Worm (Caenorhabditis elegans): ENCODE data around the gene F47B8.10.

The F47B8.10 gene

ce11 chrV:14368272-14369052, 26.7 kb downstream of the F47B8.10 start:
- TF ChIP-seq ref-1 (GFP tag; conservative IDR thresholded peaks at IDR 0.05) (no peak), tab-1 (GFP tag; IDR thresholded peaks at IDR 0.05) (no peak), klf-2 (GFP tag; conservative IDR thresholded peaks at IDR 0.05) (no peak), ztf-23 (GFP tag; IDR thresholded peaks at IDR 0.05) (no peak)

DNA sequence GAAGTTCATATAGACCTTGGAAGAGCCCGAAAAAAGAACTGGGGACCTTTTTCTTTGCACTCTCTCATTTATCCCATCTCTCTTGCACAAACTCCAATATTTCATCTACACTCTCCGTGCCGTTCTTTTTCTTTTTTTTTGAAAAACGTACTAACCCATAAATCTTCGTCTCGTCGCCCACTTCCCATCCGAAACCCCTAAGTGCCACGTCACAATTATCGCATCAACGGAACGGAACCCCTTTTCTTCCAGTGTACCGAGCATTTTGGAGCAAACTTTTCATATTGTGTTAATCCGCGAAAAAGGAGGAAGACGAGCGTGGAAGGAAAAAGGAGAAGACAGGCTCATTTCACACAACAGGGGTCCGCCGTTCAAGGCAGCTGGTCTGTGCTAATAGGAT, 27.6 kb downstream of the F47B8.10 start:
- TF ChIP-seq ztf-29 (GFP tag; IDR thresholded peaks at IDR 0.05) (no peak), cog-1 (tag; optimal IDR thresholded peaks at IDR 0.05) (no peak), flt-1 (GFP tag; IDR thresholded peaks at IDR 0.05) (no peak), ref-1 (GFP tag; conservative IDR thresholded peaks at IDR 0.05) (no peak), ztf-23 (GFP tag; IDR thresholded peaks at IDR 0.05) (no peak), klf-2 (GFP tag; conservative IDR thresholded peaks at IDR 0.05) (no peak), T22C8.4 (GFP tag; IDR thresholded peaks at IDR 0.05) (no peak), tab-1 (GFP tag; IDR thresholded peaks at IDR 0.05) (no peak), med-1 (GFP tag; optimal IDR thresholded peaks at IDR 0.05; ENCODE audit: insufficient read depth) (no peak)

DNA sequence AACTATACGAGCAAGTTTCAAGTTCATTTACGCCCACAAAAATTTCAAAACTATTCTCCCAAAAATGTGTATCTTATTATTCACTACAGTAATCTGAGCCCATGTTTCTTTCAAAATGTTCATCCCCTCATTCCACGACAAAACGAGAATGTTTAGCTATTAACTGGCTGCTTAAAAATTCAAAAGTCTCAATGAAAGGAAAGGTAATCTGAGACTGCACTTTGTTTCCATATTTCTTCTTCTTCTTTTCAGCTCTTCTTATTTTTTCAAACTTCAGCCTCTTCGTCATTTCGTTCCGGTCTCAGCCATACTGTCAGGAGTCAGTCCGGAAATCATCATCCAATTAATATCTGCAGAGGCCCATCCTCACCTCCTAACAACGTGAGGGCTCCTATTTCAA, 31.0 kb downstream of the F47B8.10 start, which contains the start of gene unc-39:
TSS of gene unc-39 (plus strand) at position 301 of the 400 bp plus-strand sequence.
- TF ChIP-seq ref-1 (GFP tag; conservative IDR thresholded peaks at IDR 0.05), result no peak
- TF ChIP-seq klf-2 (GFP tag; conservative IDR thresholded peaks at IDR 0.05), result no peak
- no peak for TF ChIP-seq flt-1 (GFP tag; IDR thresholded peaks at IDR 0.05)
- no peak for TF ChIP-seq ztf-23 (GFP tag; IDR thresholded peaks at IDR 0.05)
- TF ChIP-seq T22C8.4 (GFP tag; IDR thresholded peaks at IDR 0.05), result no peak
- no peak for TF ChIP-seq ztf-29 (GFP tag; IDR thresholded peaks at IDR 0.05)
- TF ChIP-seq cog-1 (tag; optimal IDR thresholded peaks at IDR 0.05), result no peak
- TF ChIP-seq tab-1 (GFP tag; IDR thresholded peaks at IDR 0.05), result no peak
- TF ChIP-seq med-1 (GFP tag; optimal IDR thresholded peaks at IDR 0.05; ENCODE audit: insufficient read depth), result no peak

- TF ChIP-seq ref-1 (GFP tag; conservative IDR thresholded peaks at IDR 0.05) (no peak), med-1 (GFP tag; optimal IDR thresholded peaks at IDR 0.05; ENCODE audit: insufficient read depth) (no peak), flt-1 (GFP tag; IDR thresholded peaks at IDR 0.05) (no peak), tab-1 (GFP tag; IDR thresholded peaks at IDR 0.05) (no peak), cog-1 (tag; optimal IDR thresholded peaks at IDR 0.05) (no peak), ztf-29 (GFP tag; IDR thresholded peaks at IDR 0.05) (no peak), T22C8.4 (GFP tag; IDR thresholded peaks at IDR 0.05) (no peak), ztf-23 (GFP tag; IDR thresholded peaks at IDR 0.05) (no peak)
Observed at ce11 chrV:14378052-14378451, 36.3 kb downstream of the F47B8.10 start.

DNA sequence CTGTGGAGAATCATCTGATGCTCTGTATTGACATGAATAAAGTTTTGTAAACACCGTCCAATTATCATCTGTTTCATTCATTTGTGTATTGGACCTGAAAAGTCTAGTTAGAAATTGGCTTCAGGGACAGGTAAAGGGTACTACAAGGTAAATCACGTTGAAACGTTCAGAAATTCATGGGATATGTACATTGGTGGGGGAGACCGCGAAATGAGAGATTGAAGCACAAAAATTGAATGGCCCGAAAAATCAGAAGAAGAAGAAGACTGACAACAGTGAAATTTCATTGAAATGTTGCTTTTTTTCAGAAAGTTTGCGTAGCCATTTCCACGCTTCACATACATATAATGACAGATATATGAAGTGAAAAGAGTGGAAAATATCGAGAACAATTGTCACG, 37.2 kb downstream of the F47B8.10 start, which contains the start of gene npr-43:
TSS of gene npr-43 (minus strand) at position 101 of the 400 bp plus-strand sequence.
- TF ChIP-seq ztf-23 (GFP tag; IDR thresholded peaks at IDR 0.05), result no peak
- no peak for TF ChIP-seq klf-2 (GFP tag; conservative IDR thresholded peaks at IDR 0.05)
- TF ChIP-seq ref-1 (GFP tag; conservative IDR thresholded peaks at IDR 0.05), result no peak
- TF ChIP-seq med-1 (GFP tag; optimal IDR thresholded peaks at IDR 0.05; ENCODE audit: insufficient read depth), result no peak
- TF ChIP-seq T22C8.4 (GFP tag; IDR thresholded peaks at IDR 0.05), result no peak
- no peak for TF ChIP-seq tab-1 (GFP tag; IDR thresholded peaks at IDR 0.05)

ce11 chrV:14380242-14380641, 38.5 kb downstream of the F47B8.10 start:
- TF ChIP-seq tab-1 (GFP tag; IDR thresholded peaks at IDR 0.05), result no peak
- no peak for TF ChIP-seq ref-1 (GFP tag; conservative IDR thresholded peaks at IDR 0.05)
- TF ChIP-seq flt-1 (GFP tag; IDR thresholded peaks at IDR 0.05), result no peak

DNA sequence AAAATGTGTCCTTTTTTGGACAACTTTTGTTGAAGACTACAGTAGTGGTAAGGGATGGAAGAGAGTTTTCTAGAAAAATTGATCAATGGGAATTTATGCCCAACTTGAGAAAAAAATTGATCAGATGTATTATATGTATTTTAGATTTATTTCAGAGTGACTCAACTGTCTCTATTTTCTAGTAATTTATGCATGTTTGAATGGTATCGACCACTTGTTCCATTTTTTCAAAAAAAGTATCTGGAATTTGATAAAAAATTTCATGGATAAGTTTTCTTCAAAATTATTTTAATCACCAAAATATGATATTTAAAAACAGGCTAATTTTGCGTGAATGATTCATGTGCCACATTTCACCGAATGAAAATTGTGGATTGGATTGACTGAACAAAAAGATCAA, 50.1 kb downstream of the F47B8.10 start, which contains the start of gene C15H11.10:
TSS of gene C15H11.10 (plus strand) at position 301 of the 400 bp plus-strand sequence.
- no peak for TF ChIP-seq ztf-23 (GFP tag; IDR thresholded peaks at IDR 0.05)
- no peak for TF ChIP-seq T22C8.4 (GFP tag; IDR thresholded peaks at IDR 0.05)
- no peak for TF ChIP-seq ztf-29 (GFP tag; IDR thresholded peaks at IDR 0.05)
- no peak for TF ChIP-seq cog-1 (tag; optimal IDR thresholded peaks at IDR 0.05)
- TF ChIP-seq tab-1 (GFP tag; IDR thresholded peaks at IDR 0.05), result no peak
- no peak for TF ChIP-seq klf-2 (GFP tag; conservative IDR thresholded peaks at IDR 0.05)
- TF ChIP-seq med-1 (GFP tag; optimal IDR thresholded peaks at IDR 0.05; ENCODE audit: insufficient read depth), result no peak
- TF ChIP-seq flt-1 (GFP tag; IDR thresholded peaks at IDR 0.05), result no peak
- no peak for TF ChIP-seq ref-1 (GFP tag; conservative IDR thresholded peaks at IDR 0.05)

ce11 chrV:14393504-14393903, 51.7 kb downstream of the F47B8.10 start, which contains the start of gene C15H11.1:
Gene C15H11.1, plus strand, starts transcription at chrV:14393804.
- no peak for TF ChIP-seq ztf-23 (GFP tag; IDR thresholded peaks at IDR 0.05)
- TF ChIP-seq cog-1 (tag; optimal IDR thresholded peaks at IDR 0.05), result no peak
- TF ChIP-seq tab-1 (GFP tag; IDR thresholded peaks at IDR 0.05), result no peak
- no peak for TF ChIP-seq T22C8.4 (GFP tag; IDR thresholded peaks at IDR 0.05)
- no peak for TF ChIP-seq med-1 (GFP tag; optimal IDR thresholded peaks at IDR 0.05; ENCODE audit: insufficient read depth)
- no peak for TF ChIP-seq flt-1 (GFP tag; IDR thresholded peaks at IDR 0.05)
- no peak for TF ChIP-seq klf-2 (GFP tag; conservative IDR thresholded peaks at IDR 0.05)
- TF ChIP-seq ztf-29 (GFP tag; IDR thresholded peaks at IDR 0.05), result no peak
- no peak for TF ChIP-seq ref-1 (GFP tag; conservative IDR thresholded peaks at IDR 0.05)

DNA sequence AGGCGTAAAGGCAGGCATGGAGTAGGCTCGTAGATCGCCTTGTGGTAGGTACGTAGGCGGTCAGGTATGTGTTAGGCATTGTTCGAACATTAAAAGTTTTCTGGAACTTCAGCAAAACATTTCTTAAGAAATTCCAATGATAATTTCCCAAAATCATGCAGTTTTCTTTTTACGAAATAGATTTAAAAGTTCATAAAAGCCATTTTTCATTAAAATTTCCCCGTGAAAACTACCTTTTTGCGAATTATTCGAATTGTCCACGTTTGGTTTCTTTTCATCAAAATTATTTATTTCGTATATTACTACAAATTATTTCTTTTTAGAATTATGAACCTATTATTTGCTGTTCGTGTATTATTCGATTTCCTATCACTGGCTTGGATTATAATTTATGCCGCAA, 53.0 kb downstream of the F47B8.10 start, which contains the start of gene C15H11.13:
TSS of gene C15H11.13 (plus strand) at position 301 of the 400 bp plus-strand sequence.
- TF ChIP-seq tab-1 (GFP tag; IDR thresholded peaks at IDR 0.05) (no peak), klf-2 (GFP tag; conservative IDR thresholded peaks at IDR 0.05) (no peak), med-1 (GFP tag; optimal IDR thresholded peaks at IDR 0.05; ENCODE audit: insufficient read depth) (no peak), T22C8.4 (GFP tag; IDR thresholded peaks at IDR 0.05) (no peak)

All from whole organism, midembryonic.